Fruit fly (Drosophila melanogaster) whole organism, embryonic: ENCODE measurements around the gene galene.

Experiments
- Neu2 ChIP-seq: fragments of 200-800 bp; sonication (Bioruptor generic); optimal IDR thresholded peaks from 3 replicates; lab custom pipeline; 2016; ENCODE audit warnings: missing biosample characterization, missing genetic modification characterization, borderline replicate concordance
- Nf-YA ChIP-seq: fragments of 200-800 bp; sonication (Bioruptor generic); IDR thresholded peaks from 2 replicates; pipeline ENCODE4 v1.3.6; 2022; ENCODE audit warnings: missing biosample characterization, missing genetic modification characterization
- jing ChIP-seq: fragments of 200-800 bp; sonication (Bioruptor generic); optimal IDR thresholded peaks from 2 replicates; lab custom pipeline; 2018; ENCODE audit warnings: missing biosample characterization, mild to moderate bottlenecking, missing genetic modification characterization
- p53 ChIP-seq: fragments of 200-800 bp; sonication (Bioruptor generic); optimal IDR thresholded peaks from 2 replicates; lab custom pipeline; 2016; ENCODE audit warnings: missing biosample characterization, missing genetic modification characterization
- wdn ChIP-seq: fragments of 200-800 bp; sonication (Bioruptor generic); IDR thresholded peaks from 2 replicates; pipeline ENCODE4 v1.3.6; 2022; ENCODE audit warnings: missing biosample characterization, missing genetic modification characterization

dm6 chr3L:1238219-1238618 is 2.7 kb downstream of the galene start, which contains the start of gene CG9192:
- TF ChIP-seq wdn = no peak
- no peak for TF ChIP-seq p53 (GFP tag; lab: Kevin White, UChicago)
- TF ChIP-seq jing = no peak
- TF ChIP-seq Nf-YA (GFP tag; lab: Robert Waterston, UW) = no peak
- no peak for TF ChIP-seq Neu2 (GFP tag; lab: Kevin White, UChicago)
